Fruit fly (Drosophila melanogaster): ENCODE measurements around the gene MnM.

Gene MnM

DNA sequence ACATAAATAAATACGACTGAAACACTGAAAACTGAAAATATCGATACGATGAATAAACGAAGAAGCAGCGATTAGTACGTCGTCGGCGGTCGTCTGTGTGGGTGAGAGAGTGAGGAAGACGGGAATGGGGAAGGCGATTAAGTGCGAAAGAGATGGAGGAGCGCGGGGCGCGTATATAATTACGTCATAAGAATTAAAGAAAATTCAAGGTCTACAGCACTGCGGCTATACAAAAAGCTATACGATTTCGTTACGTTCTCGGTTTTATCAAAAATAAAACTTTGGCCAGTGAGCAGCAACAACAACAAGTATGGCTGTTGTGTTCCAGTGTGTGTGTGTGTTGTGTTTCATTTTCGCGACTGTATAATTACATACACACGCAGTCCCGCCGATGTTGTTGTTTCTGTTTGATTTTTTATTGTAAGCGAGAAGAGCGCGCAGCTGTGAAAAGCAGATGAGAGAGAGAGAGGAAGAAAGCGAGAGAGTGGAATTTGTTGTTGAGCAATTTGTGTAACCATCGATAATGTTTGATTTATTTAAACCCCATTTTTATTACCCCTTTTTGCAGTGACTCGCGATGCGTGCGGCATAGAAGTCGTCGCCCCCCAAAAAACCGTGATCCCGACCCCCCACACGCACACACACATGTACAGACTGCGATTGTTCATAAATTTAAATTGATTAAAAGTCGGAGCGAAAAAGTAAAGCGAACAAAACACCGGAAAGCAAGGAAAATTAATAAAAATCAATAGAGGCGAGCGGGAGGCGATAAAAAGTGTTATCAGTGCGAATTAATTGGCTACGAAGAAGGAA, 29.1 kb downstream of the MnM start (continued):
- no peak for TF ChIP-seq eve (GFP tag; optimal IDR thresholded peaks at IDR 0.05)
- peak; percentile 3 for TF ChIP-seq CG6765 (GFP tag; optimal IDR thresholded peaks at IDR 0.05)
- no peak for TF ChIP-seq D19A (tag; optimal IDR thresholded peaks at IDR 0.05)
- no peak for TF ChIP-seq NC2α (GFP tag; optimal IDR thresholded peaks at IDR 0.05)
- TF ChIP-seq CG14860 (GFP tag; IDR thresholded peaks at IDR 0.05; ENCODE audit: partially characterized antibody) = no peak
- TF ChIP-seq wek (GFP tag; optimal IDR thresholded peaks at IDR 0.05) = no peak
- TF ChIP-seq CG9797 (GFP tag; optimal IDR thresholded peaks at IDR 0.05) = no peak
- TF ChIP-seq CG12155 (GFP tag; optimal IDR thresholded peaks at IDR 0.05) = no peak
- TF ChIP-seq ftz-f1 (GFP tag; optimal IDR thresholded peaks at IDR 0.05) = peak; percentile 98
- TF ChIP-seq Elba2 (GFP tag; optimal IDR thresholded peaks at IDR 0.05) = no peak
- TF ChIP-seq CG33557 (GFP tag; optimal IDR thresholded peaks at IDR 0.05) = no peak
- TF ChIP-seq CG12659 (GFP tag; optimal IDR thresholded peaks at IDR 0.05) = no peak
- no peak for TF ChIP-seq H15 (GFP tag; IDR thresholded peaks at IDR 0.05)
- no peak for TF ChIP-seq Blimp-1 (GFP tag; optimal IDR thresholded peaks at IDR 0.05)
- peak; percentile 63 for TF ChIP-seq CG18599 (GFP tag; optimal IDR thresholded peaks at IDR 0.05)
- TF ChIP-seq zen (tag; optimal IDR thresholded peaks at IDR 0.05) = peak; percentile 28
- TF ChIP-seq Mrtf (GFP tag; IDR thresholded peaks at IDR 0.05) = no peak
- TF ChIP-seq gcm2 (GFP tag; optimal IDR thresholded peaks at IDR 0.05) = no peak
- no peak for TF ChIP-seq Lim3 (GFP tag; IDR thresholded peaks at IDR 0.05)
- no peak for TF ChIP-seq org-1 (GFP tag; optimal IDR thresholded peaks at IDR 0.05)
- TF ChIP-seq lola (GFP tag; optimal IDR thresholded peaks at IDR 0.05) = no peak
- TF ChIP-seq CG17912 (GFP tag; optimal IDR thresholded peaks at IDR 0.05) = peak; percentile 23
- peak; percentile 93 for TF ChIP-seq cg (GFP tag; optimal IDR thresholded peaks at IDR 0.05)
- TF ChIP-seq CG9932 (GFP tag; IDR thresholded peaks at IDR 0.05) = peak; percentile 13; the same call in 1 of the 2 replicates
- no peak for TF ChIP-seq seq (GFP tag; IDR thresholded peaks at IDR 0.05)
- no peak for TF ChIP-seq Lhr (GFP tag; optimal IDR thresholded peaks at IDR 0.05)
- TF ChIP-seq peb (GFP tag; IDR thresholded peaks at IDR 0.05) = no peak
- no peak for TF ChIP-seq cato (GFP tag; optimal IDR thresholded peaks at IDR 0.05; ENCODE audit: borderline replicate concordance)
- TF ChIP-seq Atf3 (GFP tag; optimal IDR thresholded peaks at IDR 0.05) = peak; percentile 81
- TF ChIP-seq phol (tag; optimal IDR thresholded peaks at IDR 0.05) = no peak
- peak; percentile 90 for TF ChIP-seq pros (GFP tag; optimal IDR thresholded peaks at IDR 0.05)
- TF ChIP-seq amos (GFP tag; IDR thresholded peaks at IDR 0.05; ENCODE audit: partially characterized antibody) = peak; percentile 51; the same call in 1 of the 2 replicates
- no peak for TF ChIP-seq Ets65A (GFP tag)
- no peak for TF ChIP-seq ken (GFP tag; IDR thresholded peaks at IDR 0.05)
- peak; percentile 30 for TF ChIP-seq pfk (GFP tag; optimal IDR thresholded peaks at IDR 0.05)
- TF ChIP-seq CG30020 (tag; optimal IDR thresholded peaks at IDR 0.05) = no peak
- no peak for TF ChIP-seq Gug (GFP tag; IDR thresholded peaks at IDR 0.05)
- TF ChIP-seq inv (GFP tag; IDR thresholded peaks at IDR 0.05; ENCODE audit: partially characterized antibody) = no peak
- TF ChIP-seq CG14441 (GFP tag; IDR thresholded peaks at IDR 0.05) = peak; percentile 27; the same call in 1 of the 2 replicates
- TF ChIP-seq CG7357 (GFP tag; IDR thresholded peaks at IDR 0.05) = no peak
- no peak for TF ChIP-seq stc (GFP tag; IDR thresholded peaks at IDR 0.05)
- TF ChIP-seq gce (GFP tag; IDR thresholded peaks at IDR 0.05) = no peak
- no peak for TF ChIP-seq gem (tag; optimal IDR thresholded peaks at IDR 0.05)
- 0 out of 4 replicates have a peak, but pooled peaks have one; percentile 32 for TF ChIP-seq Dll (GFP tag; IDR thresholded peaks at IDR 0.05; ENCODE audit: partially characterized antibody)
- no peak for TF ChIP-seq her (GFP tag; optimal IDR thresholded peaks at IDR 0.05)
- TF ChIP-seq CG15696 (tag; optimal IDR thresholded peaks at IDR 0.05) = no peak
- no peak for TF ChIP-seq CG12219 (GFP tag; optimal IDR thresholded peaks at IDR 0.05)
- no peak for TF ChIP-seq CG31224 (GFP tag; IDR thresholded peaks at IDR 0.05)
- TF ChIP-seq usp (GFP tag; optimal IDR thresholded peaks at IDR 0.05) = no peak
